Worm (Caenorhabditis elegans) whole organism, L4/young adult: ENCODE data around the gene gtf-2A2.

Experiments used
- W03F9.2 ChIP-seq: fragments of 150-350 bp; optimal IDR thresholded peaks from 2 replicates; lab custom pipeline; 2014; ENCODE audit warnings: missing biosample characterization, missing genetic modification characterization
- dao-5 ChIP-seq: sonication (generic microtip); optimal IDR thresholded peaks from 2 replicates; lab custom pipeline; 2016; ENCODE audit warnings: missing genotype, missing genetic modification characterization, moderate library complexity, missing compliant biosample characterization
- him-1 ChIP-seq: sonication (generic microtip); optimal IDR thresholded peaks from 2 replicates; lab custom pipeline; 2016; ENCODE audit warnings: missing genotype, missing genetic modification reagents, missing genetic modification characterization, missing compliant biosample characterization

gtf-2A2 gene

ce11 chrIII:12642511-12643168 lies 18.1 kb downstream of the gtf-2A2 start:
- no peak for TF ChIP-seq dao-5 (tag; lab: Kevin White, UChicago)
- no peak for TF ChIP-seq W03F9.2
- TF ChIP-seq him-1, result no peak

ce11 chrIII:12644669-12645068 lies 20.1 kb downstream of the gtf-2A2 start:
- no peak for TF ChIP-seq him-1
- no peak for TF ChIP-seq dao-5 (tag; lab: Kevin White, UChicago)
- TF ChIP-seq W03F9.2, result no peak

- TF ChIP-seq dao-5 (tag; lab: Kevin White, UChicago) (no peak), W03F9.2 (no peak), him-1 (no peak)
Measured at ce11 chrIII:12651946-12652345, 27.4 kb downstream of the gtf-2A2 start.

DNA sequence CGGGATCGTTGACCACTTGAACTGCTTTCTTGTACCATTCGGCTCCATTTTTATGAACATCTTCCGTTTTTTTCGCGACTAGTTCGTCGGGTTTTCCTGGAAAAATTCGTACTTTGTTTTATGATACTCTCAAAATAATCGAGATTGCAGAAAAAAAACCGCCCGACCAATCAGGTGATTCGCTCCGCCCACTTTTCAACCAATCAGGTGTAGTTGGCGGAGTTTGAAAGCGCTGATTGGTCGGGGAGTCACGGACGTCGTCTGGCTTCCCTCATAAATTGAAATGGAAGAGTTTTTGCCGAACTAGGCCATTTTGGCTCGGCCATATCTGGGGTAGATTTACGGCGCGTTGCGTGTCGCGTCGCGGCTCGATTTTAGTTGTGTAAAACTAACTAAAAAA lies 28.0 kb downstream of the gtf-2A2 start:
- TF ChIP-seq him-1, result no peak
- no peak for TF ChIP-seq dao-5 (tag; lab: Kevin White, UChicago)
- TF ChIP-seq W03F9.2, result no peak

DNA sequence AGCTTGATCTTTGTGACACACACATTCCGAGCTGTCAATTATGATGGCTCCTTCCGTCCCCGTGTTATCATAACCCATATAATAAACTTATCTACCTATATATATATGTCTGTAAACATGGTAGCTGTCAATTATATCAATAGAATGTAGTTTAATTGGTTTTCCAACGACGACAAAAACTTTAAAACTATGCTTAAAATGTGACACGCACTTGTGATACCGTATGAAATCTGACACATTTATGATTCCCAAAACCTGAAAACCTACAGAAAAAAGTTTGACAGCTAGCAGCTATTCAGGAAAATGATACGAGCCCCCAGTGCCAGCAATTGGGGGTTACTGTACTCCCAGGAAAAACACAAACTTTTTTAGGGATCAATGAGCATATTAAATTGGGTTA lies 34.1 kb downstream of the gtf-2A2 start:
- TF ChIP-seq him-1 (no peak), dao-5 (tag; lab: Kevin White, UChicago) (no peak), W03F9.2 (no peak)

ce11 chrIII:12662186-12662585 lies 37.6 kb downstream of the gtf-2A2 start, which contains the start of gene tpst-1:
Gene tpst-1 (minus strand): TSS chrIII:12662286.
- TF ChIP-seq him-1, result no peak
- TF ChIP-seq W03F9.2, result no peak
- no peak for TF ChIP-seq dao-5 (tag; lab: Kevin White, UChicago)

DNA sequence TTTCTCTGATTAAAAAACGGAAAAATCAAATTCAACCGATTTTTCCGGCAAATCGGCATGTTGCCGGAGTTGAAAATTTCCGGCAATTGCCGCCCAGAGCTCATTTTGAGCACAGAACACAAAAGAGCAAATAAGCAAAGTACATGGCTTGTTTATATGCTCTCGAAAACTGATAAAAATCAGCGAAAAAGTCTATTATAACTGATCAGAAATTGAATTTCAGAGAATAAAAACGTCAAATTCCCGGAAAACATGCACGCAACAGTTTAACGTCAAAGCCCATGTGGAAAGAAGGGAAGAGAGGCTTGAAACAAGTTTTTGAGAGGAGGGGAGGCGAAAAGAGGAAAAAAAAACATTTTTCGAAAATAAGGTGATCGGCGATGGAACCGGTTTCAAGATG lies 44.3 kb downstream of the gtf-2A2 start:
- TF ChIP-seq him-1 (no peak), W03F9.2 (no peak), dao-5 (tag; lab: Kevin White, UChicago) (no peak)

ce11 chrIII:12673382-12673970 lies 48.9 kb downstream of the gtf-2A2 start, which contains the start of the genes taf-7.2 and elpc-2:
Gene taf-7.2 (minus strand): TSS chrIII:12673423.
Gene elpc-2 (plus strand): TSS chrIII:12673677.
- TF ChIP-seq W03F9.2 (peak; percentile 24), him-1 (peak; percentile 15), dao-5 (tag; lab: Kevin White, UChicago) (no peak)
